Worm (Caenorhabditis elegans) whole organism, L4/young adult: ENCODE data around the gene clec-165.

Experiments
- W03F9.2 ChIP-seq: fragments of 150-350 bp; optimal IDR thresholded peaks from 2 replicates; lab custom pipeline; 2014; ENCODE audit warnings: missing biosample characterization, missing genetic modification characterization
- dao-5 ChIP-seq: sonication (generic microtip); optimal IDR thresholded peaks from 2 replicates; lab custom pipeline; 2016; ENCODE audit warnings: missing genotype, missing genetic modification characterization, moderate library complexity, missing compliant biosample characterization
- him-1 ChIP-seq: sonication (generic microtip); optimal IDR thresholded peaks from 2 replicates; lab custom pipeline; 2016; ENCODE audit warnings: missing genotype, missing genetic modification reagents, missing genetic modification characterization, missing compliant biosample characterization

clec-165 gene

ce11 chrIV:1246762-1247436, at the start of gene clec-165, which contains the start of gene F38A1.11:
Gene clec-165, minus strand, starts transcription at chrIV:1246886.
Gene F38A1.11, plus strand, starts transcription at chrIV:1247386.
- TF ChIP-seq him-1 (tag; lab: Kevin White, UChicago) (no peak), W03F9.2 (no peak), dao-5 (tag; lab: Kevin White, UChicago) (no peak)

ce11 chrIV:1289327-1289726, 42.6 kb upstream of the clec-165 start, which contains the start of gene plst-1:
Gene plst-1, plus strand, starts transcription at chrIV:1289627.
- TF ChIP-seq dao-5 (tag; lab: Kevin White, UChicago) (no peak), him-1 (tag; lab: Kevin White, UChicago) (no peak), W03F9.2 (no peak)

ce11 chrIV:1286549-1286948, 39.9 kb upstream of the clec-165 start:
- TF ChIP-seq dao-5 (tag; lab: Kevin White, UChicago) = no peak
- no peak for TF ChIP-seq W03F9.2
- TF ChIP-seq him-1 (tag; lab: Kevin White, UChicago) = no peak

ce11 chrIV:1284877-1285276, 38.2 kb upstream of the clec-165 start:
- TF ChIP-seq dao-5 (tag; lab: Kevin White, UChicago) (no peak), W03F9.2 (no peak), him-1 (tag; lab: Kevin White, UChicago) (no peak)

- TF ChIP-seq dao-5 (tag; lab: Kevin White, UChicago) (no peak), W03F9.2 (no peak), him-1 (tag; lab: Kevin White, UChicago) (no peak)
Measured at ce11 chrIV:1278945-1279344, 32.3 kb upstream of the clec-165 start.

ce11 chrIV:1277067-1277466, 30.4 kb upstream of the clec-165 start:
- TF ChIP-seq W03F9.2 (no peak), dao-5 (tag; lab: Kevin White, UChicago) (no peak), him-1 (tag; lab: Kevin White, UChicago) (no peak)

ce11 chrIV:1275910-1276309, 29.2 kb upstream of the clec-165 start:
- TF ChIP-seq dao-5 (tag; lab: Kevin White, UChicago) = no peak
- TF ChIP-seq him-1 (tag; lab: Kevin White, UChicago) = no peak
- no peak for TF ChIP-seq W03F9.2

ce11 chrIV:1274583-1274982, 27.9 kb upstream of the clec-165 start, which contains the start of gene C09E9.1:
Gene C09E9.1, plus strand, starts transcription at chrIV:1274868.
- TF ChIP-seq dao-5 (tag; lab: Kevin White, UChicago) (no peak), him-1 (tag; lab: Kevin White, UChicago) (no peak), W03F9.2 (peak; percentile 32)

ce11 chrIV:1266724-1267123, 20.0 kb upstream of the clec-165 start, which contains the start of gene clec-170:
Gene clec-170, plus strand, starts transcription at chrIV:1266866.
- TF ChIP-seq W03F9.2 (no peak), dao-5 (tag; lab: Kevin White, UChicago) (no peak), him-1 (tag; lab: Kevin White, UChicago) (no peak)

- TF ChIP-seq dao-5 (tag; lab: Kevin White, UChicago) (no peak), W03F9.2 (no peak), him-1 (tag; lab: Kevin White, UChicago) (no peak)
Measured at ce11 chrIV:1266138-1266537, 19.5 kb upstream of the clec-165 start.

ce11 chrIV:1264928-1265327, 18.2 kb upstream of the clec-165 start, which contains the start of gene F38A1.13:
Gene F38A1.13, plus strand, starts transcription at chrIV:1265228.
- TF ChIP-seq W03F9.2 = no peak
- no peak for TF ChIP-seq dao-5 (tag; lab: Kevin White, UChicago)
- TF ChIP-seq him-1 (tag; lab: Kevin White, UChicago) = no peak

- no peak for TF ChIP-seq W03F9.2
Measured at ce11 chrIV:1261930-1262329, 15.2 kb upstream of the clec-165 start.

ce11 chrIV:1261024-1261423, 14.3 kb upstream of the clec-165 start, which contains the start of gene clec-169:
Gene clec-169, plus strand, starts transcription at chrIV:1261324.
- TF ChIP-seq W03F9.2 = no peak

ce11 chrIV:1260474-1260873, 13.8 kb upstream of the clec-165 start:
- TF ChIP-seq W03F9.2 (no peak), him-1 (tag; lab: Kevin White, UChicago) (no peak), dao-5 (tag; lab: Kevin White, UChicago) (no peak)

- no peak for TF ChIP-seq dao-5 (tag; lab: Kevin White, UChicago)
- no peak for TF ChIP-seq W03F9.2
Measured at ce11 chrIV:1256723-1257122, 10.0 kb upstream of the clec-165 start, which contains the start of gene clec-168. Gene clec-168, plus strand, starts transcription at chrIV:1256969.
